Worm (Caenorhabditis elegans) whole organism, young adult: Measurements from ENCODE around the gene B0252.8.

Experiments used
- F33H1.4 ChIP-seq: fragments of 200-800 bp; sonication (Bioruptor generic); IDR thresholded peaks from 2 replicates; pipeline ENCODE4 v1.3.6; 2022; ENCODE audit warnings: missing genetic modification reagents, missing genetic modification characterization, missing compliant biosample characterization
- F55B11.4 ChIP-seq: sonication (generic microtip); optimal IDR thresholded peaks from 2 replicates; lab custom pipeline; 2016; ENCODE audit warnings: missing compliant biosample characterization, missing genetic modification characterization, borderline replicate concordance; ENCODE audit not compliant: insufficient read depth
- ceh-40 ChIP-seq: fragments of 200-800 bp; sonication (Bioruptor generic); IDR thresholded peaks from 2 replicates; pipeline ENCODE4 v1.3.6; 2022; ENCODE audit warnings: missing genetic modification characterization, missing compliant biosample characterization
- tbx-9 ChIP-seq: sonication (generic microtip); optimal IDR thresholded peaks from 2 replicates; lab custom pipeline; 2016; ENCODE audit warnings: borderline replicate concordance, missing genetic modification characterization, inconsistent platforms, missing compliant biosample characterization
- unc-130 ChIP-seq: sonication (generic microtip); optimal IDR thresholded peaks from 2 replicates; lab custom pipeline; 2016; ENCODE audit warnings: missing genetic modification reagents, missing genetic modification characterization, missing compliant biosample characterization
- ztf-28 ChIP-seq: fragments of 200-800 bp; sonication (Bioruptor generic); IDR thresholded peaks from 2 replicates; pipeline ENCODE4 v1.3.6; 2022; ENCODE audit warnings: missing genetic modification reagents, missing genetic modification characterization, missing compliant biosample characterization

DNA sequence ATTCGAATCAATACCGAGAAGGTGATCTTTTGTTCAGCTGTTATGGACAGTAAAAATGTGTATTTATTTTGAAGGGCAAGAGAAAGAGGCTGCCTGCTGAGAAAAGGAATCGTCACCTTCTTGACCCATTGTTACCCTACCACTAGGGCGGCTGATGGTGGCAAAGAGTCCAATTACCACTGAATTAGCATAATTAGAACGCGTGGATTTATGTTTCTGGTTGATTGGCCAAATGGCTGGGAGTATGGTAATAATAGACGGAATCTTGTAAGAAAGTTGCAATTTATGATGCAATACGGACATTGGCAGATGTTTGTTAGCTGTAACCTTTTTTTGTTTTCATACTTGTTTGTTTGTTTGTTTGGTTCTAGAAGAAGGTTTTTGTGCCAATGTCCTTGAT is 23.9 kb downstream of the B0252.8 start:
- no peak for TF ChIP-seq ztf-28
- no peak for TF ChIP-seq F33H1.4
- TF ChIP-seq F55B11.4 (tag; lab: Kevin White, UChicago) = no peak
- TF ChIP-seq tbx-9 (tag; lab: Kevin White, UChicago) = no peak
- no peak for TF ChIP-seq unc-130 (GFP tag; lab: Kevin White, UChicago)
- TF ChIP-seq ceh-40 (GFP tag; lab: Robert Waterston, UW) = no peak
